Fruit fly (Drosophila melanogaster) whole organism, embryonic: ENCODE measurements around the gene CG42728.

ENCODE experiments used
- Atf6 ChIP-seq: fragments of 200-800 bp; sonication (Bioruptor generic); IDR thresholded peaks from 2 replicates; pipeline ENCODE4 v1.3.6; 2022; ENCODE audit warnings: missing biosample characterization, missing genetic modification characterization
- BEAF-32 ChIP-seq: fragments of 200-800 bp; sonication (Bioruptor generic); optimal IDR thresholded peaks from 3 replicates; lab custom pipeline; 2017; ENCODE audit warnings: missing biosample characterization, missing genetic modification characterization, mild to moderate bottlenecking, moderate library complexity, missing genetic modification reagents
- Bgb ChIP-seq: fragments of 200-800 bp; sonication (Bioruptor generic); IDR thresholded peaks from 2 replicates; pipeline ENCODE4 v1.3.6; 2022; ENCODE audit warnings: missing biosample characterization, missing genetic modification characterization; ENCODE audit not compliant: partially characterized antibody
- CG11723 ChIP-seq: fragments of 200-800 bp; sonication (Bioruptor generic); optimal IDR thresholded peaks from 2 replicates; lab custom pipeline; 2017; ENCODE audit warnings: missing biosample characterization, mild to moderate bottlenecking, missing genetic modification characterization
- CG12942 ChIP-seq: fragments of 200-800 bp; sonication (Bioruptor generic); optimal IDR thresholded peaks from 3 replicates; lab custom pipeline; 2016; ENCODE audit warnings: missing biosample characterization, missing genetic modification characterization
- CG13424 ChIP-seq: fragments of 200-800 bp; sonication (Bioruptor generic); optimal IDR thresholded peaks from 2 replicates; lab custom pipeline; 2019; ENCODE audit warnings: missing biosample characterization, mild to moderate bottlenecking, missing genetic modification characterization, moderate library complexity
- CG15011 ChIP-seq: fragments of 200-800 bp; sonication (Bioruptor generic); optimal IDR thresholded peaks from 3 replicates; lab custom pipeline; 2018; ENCODE audit warnings: missing biosample characterization, mild to moderate bottlenecking, missing genetic modification characterization
- CG15269 ChIP-seq: fragments of 200-800 bp; sonication (Bioruptor generic); optimal IDR thresholded peaks from 2 replicates; lab custom pipeline; 2018; ENCODE audit warnings: missing biosample characterization, mild to moderate bottlenecking, missing genetic modification characterization, moderate library complexity
- CG15696 ChIP-seq: fragments of 200-800 bp; sonication (Bioruptor generic); optimal IDR thresholded peaks from 2 replicates; lab custom pipeline; 2019; ENCODE audit warnings: missing biosample characterization, mild to moderate bottlenecking, missing genetic modification characterization, moderate library complexity
- CG16779 ChIP-seq: fragments of 200-800 bp; sonication (Bioruptor generic); IDR thresholded peaks from 2 replicates; pipeline ENCODE4 v1.3.6; 2022; ENCODE audit warnings: missing biosample characterization, missing genetic modification characterization
- CG1792 ChIP-seq: fragments of 200-800 bp; sonication (Bioruptor generic); optimal IDR thresholded peaks from 2 replicates; lab custom pipeline; 2016; ENCODE audit warnings: missing biosample characterization, missing genetic modification characterization
- CG3281 ChIP-seq: fragments of 200-800 bp; sonication (Bioruptor generic); optimal IDR thresholded peaks from 3 replicates; lab custom pipeline; 2017; ENCODE audit warnings: missing biosample characterization, mild to moderate bottlenecking, missing genetic modification characterization
- CG4328 ChIP-seq: fragments of 200-800 bp; sonication (Bioruptor generic); optimal IDR thresholded peaks from 3 replicates; lab custom pipeline; 2017; ENCODE audit warnings: missing biosample characterization, missing genetic modification reagents, missing genetic modification characterization
- CG4360 ChIP-seq: fragments of 200-800 bp; sonication (Bioruptor generic); IDR thresholded peaks from 2 replicates; pipeline ENCODE4 v1.3.6; 2022; ENCODE audit warnings: missing biosample characterization, missing genetic modification characterization
- CG4404 ChIP-seq: fragments of 200-800 bp; sonication (Bioruptor generic); IDR thresholded peaks from 2 replicates; pipeline ENCODE4 v1.3.6; 2022; ENCODE audit warnings: missing biosample characterization, missing genetic modification characterization
- CG4617 ChIP-seq: fragments of 200-800 bp; sonication (Bioruptor generic); optimal IDR thresholded peaks from 3 replicates; lab custom pipeline; 2016; ENCODE audit warnings: missing biosample characterization, missing genetic modification characterization, borderline replicate concordance
- CG5953 ChIP-seq: fragments of 200-800 bp; sonication (Bioruptor generic); IDR thresholded peaks from 2 replicates; pipeline ENCODE4 v1.3.6; 2022; ENCODE audit warnings: missing biosample characterization, missing genetic modification characterization
- CG6272 ChIP-seq: fragments of 200-800 bp; sonication (Bioruptor generic); IDR thresholded peaks from 2 replicates; pipeline ENCODE4 v1.3.6; 2022; ENCODE audit warnings: missing biosample characterization, missing genetic modification characterization
- CG6813 ChIP-seq: fragments of 200-800 bp; sonication (Bioruptor generic); optimal IDR thresholded peaks from 2 replicates; lab custom pipeline; 2017; ENCODE audit warnings: missing biosample characterization, missing genetic modification characterization, mild to moderate bottlenecking, moderate library complexity, missing genetic modification reagents
- CG6854 ChIP-seq: fragments of 200-800 bp; sonication (Bioruptor generic); optimal IDR thresholded peaks from 3 replicates; lab custom pipeline; 2017; ENCODE audit warnings: missing biosample characterization, mild to moderate bottlenecking, missing genetic modification characterization
- CG7271 ChIP-seq: fragments of 200-800 bp; sonication (Bioruptor generic); optimal IDR thresholded peaks from 2 replicates; lab custom pipeline; 2018; ENCODE audit warnings: missing biosample characterization, mild to moderate bottlenecking, missing genetic modification characterization, moderate library complexity
- CG7745 ChIP-seq: fragments of 200-800 bp; sonication (Bioruptor generic); optimal IDR thresholded peaks from 2 replicates; lab custom pipeline; 2018; ENCODE audit warnings: missing biosample characterization, mild to moderate bottlenecking, missing genetic modification characterization, moderate library complexity
- CG7839 ChIP-seq: fragments of 200-800 bp; sonication (Bioruptor generic); optimal IDR thresholded peaks from 3 replicates; lab custom pipeline; 2018; ENCODE audit warnings: missing biosample characterization, mild to moderate bottlenecking, missing genetic modification characterization, moderate library complexity
- CG9727 ChIP-seq: fragments of 200-800 bp; sonication (Bioruptor generic); optimal IDR thresholded peaks from 3 replicates; lab custom pipeline; 2017; ENCODE audit warnings: missing biosample characterization, mild to moderate bottlenecking, missing genetic modification characterization
- CG9876 ChIP-seq: fragments of 200-800 bp; sonication (Bioruptor generic); optimal IDR thresholded peaks from 2 replicates; lab custom pipeline; 2016; ENCODE audit warnings: missing biosample characterization, missing genetic modification characterization
- CrebB ChIP-seq: fragments of 200-800 bp; sonication (Bioruptor generic); optimal IDR thresholded peaks from 3 replicates; lab custom pipeline; 2018; ENCODE audit warnings: missing biosample characterization, mild to moderate bottlenecking, missing genetic modification characterization
- Dip2 ChIP-seq: fragments of 200-800 bp; sonication (Bioruptor generic); IDR thresholded peaks from 2 replicates; pipeline ENCODE4 v1.3.6; 2022; ENCODE audit warnings: missing biosample characterization, missing genetic modification characterization
- Doc3 ChIP-seq: fragments of 200-800 bp; sonication (Bioruptor generic); IDR thresholded peaks from 3 replicates; pipeline ENCODE4 v1.3.6; 2022; ENCODE audit warnings: missing biosample characterization, missing genetic modification characterization; ENCODE audit not compliant: partially characterized antibody
- HLH54F ChIP-seq: fragments of 200-800 bp; sonication (Bioruptor generic); optimal IDR thresholded peaks from 3 replicates; lab custom pipeline; 2016; ENCODE audit warnings: missing biosample characterization, missing genetic modification characterization
- Spps ChIP-seq: fragments of 200-800 bp; sonication (Bioruptor generic); optimal IDR thresholded peaks from 2 replicates; lab custom pipeline; 2018; ENCODE audit warnings: missing biosample characterization, mild to moderate bottlenecking, missing genetic modification characterization
- Ssrp ChIP-seq: fragments of 200-800 bp; sonication (Bioruptor generic); optimal IDR thresholded peaks from 2 replicates; lab custom pipeline; 2018; ENCODE audit warnings: missing biosample characterization, mild to moderate bottlenecking, missing genetic modification characterization, moderate library complexity
- ab ChIP-seq: fragments of 200-800 bp; sonication (Bioruptor generic); optimal IDR thresholded peaks from 2 replicates; lab custom pipeline; 2016; ENCODE audit warnings: missing biosample characterization, missing genetic modification characterization
- dimm ChIP-seq: fragments of 200-800 bp; sonication (Bioruptor generic); IDR thresholded peaks from 2 replicates; pipeline ENCODE4 v1.3.6; 2022; ENCODE audit warnings: missing biosample characterization, missing genetic modification characterization
- dmrt11E ChIP-seq: fragments of 200-800 bp; sonication (Bioruptor generic); optimal IDR thresholded peaks from 3 replicates; lab custom pipeline; 2018; ENCODE audit warnings: missing biosample characterization, mild to moderate bottlenecking, missing genetic modification characterization, moderate library complexity
- fd3F ChIP-seq: fragments of 200-800 bp; sonication (Bioruptor generic); optimal IDR thresholded peaks from 2 replicates; lab custom pipeline; 2018; ENCODE audit warnings: missing biosample characterization, mild to moderate bottlenecking, missing genetic modification characterization, moderate library complexity
- gce ChIP-seq: fragments of 200-800 bp; sonication (Bioruptor generic); IDR thresholded peaks from 3 replicates; pipeline ENCODE4 v1.3.6; 2022; ENCODE audit warnings: missing biosample characterization, missing genetic modification characterization
- gsb-n ChIP-seq: fragments of 200-800 bp; sonication (Bioruptor generic); optimal IDR thresholded peaks from 3 replicates; lab custom pipeline; 2018; ENCODE audit warnings: missing biosample characterization, mild to moderate bottlenecking, missing genetic modification characterization
- ham ChIP-seq: fragments of 200-800 bp; sonication (Bioruptor generic); IDR thresholded peaks from 2 replicates; pipeline ENCODE4 v1.3.6; 2022; ENCODE audit warnings: missing biosample characterization, missing genetic modification characterization
- insv ChIP-seq, 2 experiments: fragments of 200-800 bp; sonication (Bioruptor generic); optimal IDR thresholded peaks; 3 replicates each; lab custom pipeline; 2016 to 2018; ENCODE audit warnings: missing biosample characterization in 2 of 2, missing genetic modification characterization in 2 of 2
- jigr1 ChIP-seq: fragments of 200-800 bp; sonication (Bioruptor generic); IDR thresholded peaks from 3 replicates; pipeline ENCODE4 v1.3.6; 2022; ENCODE audit warnings: missing biosample characterization, missing genetic modification characterization
- ken ChIP-seq: fragments of 200-800 bp; sonication (Bioruptor generic); IDR thresholded peaks from 3 replicates; pipeline ENCODE4 v1.3.6; 2022; ENCODE audit warnings: missing biosample characterization, missing genetic modification characterization
- lola ChIP-seq, 3 experiments: fragments of >200 bp in 2 of 3; fragments of 200-800 bp in 1 of 3; sonication (Bioruptor generic) in 1 of 3; optimal IDR thresholded peaks; 2 replicates each; lab custom pipeline; 2017 to 2019; ENCODE audit warnings: missing biosample characterization in 3 of 3, missing genetic modification characterization in 3 of 3, mild to moderate bottlenecking in 1 of 3, moderate library complexity in 1 of 3
- mam ChIP-seq: fragments of 200-800 bp; sonication (Bioruptor generic); optimal IDR thresholded peaks from 3 replicates; lab custom pipeline; 2016; ENCODE audit warnings: missing biosample characterization, missing genetic modification characterization
- nmo ChIP-seq: fragments of 200-800 bp; sonication (Bioruptor generic); optimal IDR thresholded peaks from 2 replicates; lab custom pipeline; 2018; ENCODE audit warnings: missing biosample characterization, mild to moderate bottlenecking, missing genetic modification characterization, moderate library complexity
- odd ChIP-seq: fragments of 200-800 bp; sonication (Bioruptor generic); optimal IDR thresholded peaks from 2 replicates; lab custom pipeline; 2017; ENCODE audit warnings: missing biosample characterization, mild to moderate bottlenecking, missing genetic modification characterization
- pb ChIP-seq: fragments of 200-800 bp; sonication (Bioruptor generic); optimal IDR thresholded peaks from 3 replicates; lab custom pipeline; 2016; ENCODE audit warnings: missing biosample characterization, missing genetic modification characterization
- shn ChIP-seq: fragments of 200-800 bp; sonication (Bioruptor generic); optimal IDR thresholded peaks from 3 replicates; lab custom pipeline; 2016; ENCODE audit warnings: missing biosample characterization, missing genetic modification characterization
- sob ChIP-seq: fragments of 200-800 bp; sonication (Bioruptor generic); IDR thresholded peaks from 2 replicates; pipeline ENCODE4 v1.3.6; 2022; ENCODE audit warnings: missing biosample characterization, missing genetic modification characterization
- sr ChIP-seq: fragments of 200-800 bp; sonication (Bioruptor generic); IDR thresholded peaks from 3 replicates; pipeline ENCODE4 v1.3.6; 2022; ENCODE audit warnings: missing biosample characterization, missing genetic modification characterization
- tup ChIP-seq: fragments of 200-800 bp; sonication (Bioruptor generic); optimal IDR thresholded peaks from 2 replicates; lab custom pipeline; 2016; ENCODE audit warnings: missing biosample characterization, mild to moderate bottlenecking, missing genetic modification characterization, moderate library complexity
- unc-4 ChIP-seq: fragments of 200-800 bp; sonication (Bioruptor generic); IDR thresholded peaks from 2 replicates; pipeline ENCODE4 v1.3.6; 2022; ENCODE audit warnings: missing biosample characterization, missing genetic modification characterization; ENCODE audit not compliant: partially characterized antibody

The CG42728 gene

dm6 chr3L:15548843-15549242 lies 20.8 kb upstream of the CG42728 start (continued):
- TF ChIP-seq CG1792 (GFP tag; lab: Kevin White, UChicago) (no peak), CG7839 (tag; lab: Kevin White, UChicago) (no peak), CG6813 (GFP tag; lab: Kevin White, UChicago) (peak; percentile 67), CG15696 (no peak), CG4617 (GFP tag; lab: Kevin White, UChicago) (no peak), odd (GFP tag; lab: Kevin White, UChicago) (peak; percentile 16), HLH54F (no peak), tup (GFP tag; lab: Kevin White, UChicago) (no peak), gsb-n (tag; lab: Kevin White, UChicago) (no peak), Dip2 (GFP tag; lab: Robert Waterston, UW) (no peak), CG4328 (GFP tag; lab: Kevin White, UChicago) (peak; percentile 42), Bgb (GFP tag; lab: Robert Waterston, UW) (no peak), Atf6 (GFP tag; lab: Robert Waterston, UW) (0 out of 2 replicates have a peak, but pooled peaks have one; percentile 15), ken (GFP tag; lab: Robert Waterston, UW) (no peak), CG13424 (no peak), dimm (GFP tag; lab: Robert Waterston, UW) (no peak), CG11723 (GFP tag; lab: Kevin White, UChicago) (no peak), CG7271 (tag; lab: Kevin White, UChicago) (no peak), CG6272 (no peak), CG4360 (no peak), gce (GFP tag; lab: Robert Waterston, UW) (no peak), dmrt11E (tag; lab: Kevin White, UChicago) (no peak), insv (GFP tag; optimal IDR thresholded peaks at IDR 0.05; lab: Kevin White, UChicago) (no peak), mam (GFP tag; lab: Kevin White, UChicago) (no peak), nmo (GFP tag; lab: Kevin White, UChicago) (no peak), Doc3 (no peak), ab (GFP tag; lab: Kevin White, UChicago) (no peak), CG7745 (tag; lab: Kevin White, UChicago) (no peak), sob (GFP tag; lab: Robert Waterston, UW) (peak; percentile 10; the same call in 1 of the 2 replicates), Ssrp (tag; lab: Kevin White, UChicago) (no peak), CG6854 (GFP tag; lab: Kevin White, UChicago) (peak; percentile 51), CG5953 (GFP tag; lab: Robert Waterston, UW) (no peak), sr (GFP tag; lab: Robert Waterston, UW) (no peak), lola (GFP tag; optimal IDR thresholded peaks at IDR 0.05; lab: Kevin White, UChicago) (no peak), CG16779 (GFP tag; lab: Robert Waterston, UW) (no peak), pb (GFP tag; lab: Kevin White, UChicago) (no peak), jigr1 (no peak), ham (GFP tag; lab: Robert Waterston, UW) (no peak), Spps (tag; lab: Kevin White, UChicago) (no peak), CrebB (tag; lab: Kevin White, UChicago) (peak; percentile 53), CG15269 (tag; lab: Kevin White, UChicago) (no peak), fd3F (peak; percentile 45), CG9727 (GFP tag; lab: Kevin White, UChicago) (no peak), unc-4 (GFP tag; lab: Robert Waterston, UW) (no peak), CG4404 (no peak), CG9876 (GFP tag; lab: Kevin White, UChicago) (no peak), shn (GFP tag; lab: Kevin White, UChicago) (no peak), CG3281 (peak; percentile 57), BEAF-32 (GFP tag; lab: Kevin White, UChicago) (no peak), CG12942 (GFP tag; lab: Kevin White, UChicago) (no peak), CG15011 (GFP tag; lab: Kevin White, UChicago) (peak; percentile 35)
